Worm (Caenorhabditis elegans) whole organism, midembryonic: ENCODE measurements around the gene D1053.3.

Experiments
- cog-1 ChIP-seq: sonication (generic microtip); optimal IDR thresholded peaks from 2 replicates; lab custom pipeline; 2016; ENCODE audit warnings: missing genetic modification characterization, missing compliant biosample characterization
- flt-1 ChIP-seq: fragments of 200-800 bp; sonication (Bioruptor generic); IDR thresholded peaks from 2 replicates; pipeline ENCODE4 v1.3.6; 2022; ENCODE audit warnings: missing genetic modification characterization, missing compliant biosample characterization
- klf-2 ChIP-seq: fragments of 200-800 bp; sonication (Bioruptor generic); conservative IDR thresholded peaks from 2 replicates; pipeline ENCODE4 v1.3.6; 2022; ENCODE audit warnings: missing genetic modification reagents, missing genetic modification characterization, missing compliant biosample characterization
- med-1 ChIP-seq: sonication (generic microtip); optimal IDR thresholded peaks from 2 replicates; lab custom pipeline; 2017; ENCODE audit warnings: missing genetic modification characterization, mild to moderate bottlenecking, missing compliant biosample characterization, antibody characterized with exemption, missing genetic modification reagents; ENCODE audit not compliant: insufficient read depth
- ref-1 ChIP-seq: fragments of 200-800 bp; sonication (Bioruptor generic); conservative IDR thresholded peaks from 2 replicates; pipeline ENCODE4 v1.3.6; 2022; ENCODE audit warnings: missing genetic modification reagents, missing genetic modification characterization, missing compliant biosample characterization
- tab-1 ChIP-seq: fragments of 200-800 bp; sonication (Bioruptor generic); IDR thresholded peaks from 2 replicates; pipeline ENCODE4 v1.3.6; 2022; ENCODE audit warnings: missing genetic modification characterization, missing compliant biosample characterization
- ztf-23 ChIP-seq: fragments of 200-800 bp; sonication (Bioruptor generic); IDR thresholded peaks from 2 replicates; pipeline ENCODE4 v1.3.6; 2022; ENCODE audit warnings: missing genetic modification reagents, missing genetic modification characterization, missing compliant biosample characterization
- ztf-29 ChIP-seq: fragments of 200-800 bp; sonication (Bioruptor generic); IDR thresholded peaks from 2 replicates; pipeline ENCODE4 v1.3.6; 2022; ENCODE audit warnings: missing genetic modification reagents, missing genetic modification characterization, missing compliant biosample characterization

ce11 chrX:11765860-11766259 lies 28.9 kb upstream of the D1053.3 start:
- TF ChIP-seq med-1 (GFP tag; lab: Kevin White, UChicago) (no peak), cog-1 (tag; lab: Kevin White, UChicago) (no peak), ref-1 (GFP tag; lab: Robert Waterston, UW) (no peak), tab-1 (GFP tag; lab: Robert Waterston, UW) (no peak), flt-1 (GFP tag; lab: Robert Waterston, UW) (no peak), ztf-23 (GFP tag; lab: Robert Waterston, UW) (no peak), klf-2 (GFP tag; lab: Robert Waterston, UW) (no peak), ztf-29 (GFP tag; lab: Robert Waterston, UW) (no peak)
